Fruit fly (Drosophila melanogaster) whole organism, wandering third instar larva: ENCODE data around the gene TM9SF2.

Experiments used
- Abd-B ChIP-seq: fragments of >200 bp; optimal IDR thresholded peaks from 2 replicates; lab custom pipeline; 2017; ENCODE audit warnings: missing biosample characterization, missing genetic modification characterization
- CG32264 ChIP-seq: fragments of 200-800 bp; sonication (Bioruptor generic); optimal IDR thresholded peaks from 2 replicates; lab custom pipeline; 2016; ENCODE audit warnings: missing biosample characterization, missing genetic modification characterization
- CG9705 ChIP-seq: fragments of 200-800 bp; sonication (Bioruptor generic); optimal IDR thresholded peaks from 2 replicates; lab custom pipeline; 2018; ENCODE audit warnings: missing biosample characterization, mild to moderate bottlenecking, missing genetic modification characterization
- CrebA ChIP-seq: fragments of 200-800 bp; sonication (Bioruptor generic); optimal IDR thresholded peaks from 2 replicates; lab custom pipeline; 2016; ENCODE audit warnings: missing biosample characterization, mild to moderate bottlenecking, missing genetic modification characterization, borderline replicate concordance
- Dfd ChIP-seq: fragments of >200 bp; optimal IDR thresholded peaks from 2 replicates; lab custom pipeline; 2017; ENCODE audit warnings: missing biosample characterization, missing genetic modification characterization
- Dif ChIP-seq: fragments of 200-275, 200-300 bp; sonication (Bioruptor generic); optimal IDR thresholded peaks from 2 replicates; lab custom pipeline; 2018; ENCODE audit warnings: missing biosample characterization, missing genetic modification characterization; ENCODE audit not compliant: partially characterized antibody
- GATAd ChIP-seq: sonication (Bioruptor generic); optimal IDR thresholded peaks from 2 replicates; lab custom pipeline; 2016; ENCODE audit warnings: missing biosample characterization, missing genetic modification characterization
- HLH106 ChIP-seq: fragments of 200-800 bp; optimal IDR thresholded peaks from 3 replicates; lab custom pipeline; 2019; ENCODE audit warnings: missing biosample characterization, mild to moderate bottlenecking, missing genetic modification characterization, moderate library complexity
- Hnf4 ChIP-seq: fragments of 200-800 bp; sonication (Bioruptor generic); optimal IDR thresholded peaks from 2 replicates; lab custom pipeline; 2016; ENCODE audit warnings: missing biosample characterization, mild to moderate bottlenecking, missing genetic modification characterization
- Hr78 ChIP-seq: fragments of >200 bp; optimal IDR thresholded peaks from 2 replicates; lab custom pipeline; 2017; ENCODE audit warnings: missing biosample characterization, missing genetic modification characterization
- Hr83 ChIP-seq: fragments of 200-300 bp; sonication (Bioruptor generic); optimal IDR thresholded peaks from 2 replicates; lab custom pipeline; 2016; ENCODE audit warnings: missing biosample characterization, mild to moderate bottlenecking, missing genetic modification characterization, moderate library complexity; ENCODE audit not compliant: poor library complexity, severe bottlenecking
- Jra ChIP-seq: sonication (Bioruptor generic); optimal IDR thresholded peaks from 2 replicates; lab custom pipeline; 2016; ENCODE audit warnings: missing biosample characterization, missing genetic modification characterization
- Mio ChIP-seq: sonication (Bioruptor generic); optimal IDR thresholded peaks from 2 replicates; lab custom pipeline; 2016; ENCODE audit warnings: missing biosample characterization, missing genetic modification characterization
- Myc ChIP-seq: fragments of >200 bp; optimal IDR thresholded peaks from 2 replicates; lab custom pipeline; 2017
- N ChIP-seq: fragments of >200 bp; optimal IDR thresholded peaks from 2 replicates; lab custom pipeline; 2018; ENCODE audit warnings: missing biosample characterization, missing external identifiers, missing genetic modification characterization
- OdsH ChIP-seq: fragments of 200-800 bp; sonication (Bioruptor generic); optimal IDR thresholded peaks from 2 replicates; lab custom pipeline; 2016; ENCODE audit warnings: missing biosample characterization, mild to moderate bottlenecking, missing genetic modification characterization
- Rel ChIP-seq, 2 experiments: fragments of 200-800 bp; sonication (Bioruptor generic) in 1 of 2; optimal IDR thresholded peaks; 2 replicates in 1 of 2; 3 replicates in 1 of 2; lab custom pipeline; 2016 to 2019; ENCODE audit warnings: mild to moderate bottlenecking in 2 of 2, missing biosample characterization in 2 of 2, missing genetic modification characterization in 2 of 2, moderate library complexity in 1 of 2
- Sp1 ChIP-seq: fragments of 200-800 bp; sonication (Bioruptor generic); optimal IDR thresholded peaks from 3 replicates; lab custom pipeline; 2019; ENCODE audit warnings: missing biosample characterization, mild to moderate bottlenecking, missing genetic modification characterization, moderate library complexity
- Vsx2 ChIP-seq: fragments of 200-300, 225-300 bp; sonication (Bioruptor generic); optimal IDR thresholded peaks from 2 replicates; lab custom pipeline; 2018; ENCODE audit warnings: missing biosample characterization, missing genetic modification characterization; ENCODE audit not compliant: partially characterized antibody
- br ChIP-seq: fragments of 200-800 bp; sonication (Bioruptor generic); optimal IDR thresholded peaks from 2 replicates; lab custom pipeline; 2016; ENCODE audit warnings: missing biosample characterization, missing genetic modification characterization
- brk ChIP-seq: fragments of 200-800 bp; sonication (Bioruptor generic); optimal IDR thresholded peaks from 2 replicates; lab custom pipeline; 2016; ENCODE audit warnings: missing biosample characterization, mild to moderate bottlenecking, missing genetic modification characterization
- dl ChIP-seq, 2 experiments: fragments of 175-275, 200-275 bp in 1 of 2; fragments of 200-275 bp in 1 of 2; sonication (Bioruptor generic); optimal IDR thresholded peaks; lab custom pipeline; 2018; ENCODE audit warnings: mild to moderate bottlenecking in 2 of 2, missing biosample characterization in 2 of 2, missing genetic modification characterization in 2 of 2, moderate library complexity in 2 of 2; ENCODE audit not compliant: partially characterized antibody in 2 of 2, insufficient read depth in 1 of 2
- dmrt93B ChIP-seq: fragments of 200-800 bp; sonication (Bioruptor generic); optimal IDR thresholded peaks from 2 replicates; lab custom pipeline; 2018; ENCODE audit warnings: missing biosample characterization, mild to moderate bottlenecking, missing genetic modification characterization
- dsf ChIP-seq: sonication (Bioruptor generic); optimal IDR thresholded peaks from 2 replicates; lab custom pipeline; 2016; ENCODE audit warnings: missing biosample characterization, missing genetic modification characterization, borderline replicate concordance
- ey ChIP-seq: fragments of 200-800 bp; sonication (Bioruptor generic); optimal IDR thresholded peaks from 2 replicates; lab custom pipeline; 2016; ENCODE audit warnings: missing biosample characterization, missing genetic modification characterization
- foxo ChIP-seq, 2 experiments: fragments of 200-800 bp; sonication (Bioruptor generic); optimal IDR thresholded peaks; 2 replicates in 1 of 2; 3 replicates in 1 of 2; lab custom pipeline; 2016 to 2017; ENCODE audit warnings: missing biosample characterization in 2 of 2, missing genetic modification characterization in 2 of 2
- fru ChIP-seq: fragments of 200-800 bp; sonication (Bioruptor generic); optimal IDR thresholded peaks from 3 replicates; lab custom pipeline; 2016; ENCODE audit warnings: missing biosample characterization, mild to moderate bottlenecking, missing genetic modification characterization
- h ChIP-seq: fragments of 200-800 bp; sonication (Bioruptor generic); optimal IDR thresholded peaks from 3 replicates; lab custom pipeline; 2016; ENCODE audit warnings: missing biosample characterization, mild to moderate bottlenecking, missing genetic modification characterization
- jim ChIP-seq: fragments of 175-275, 200-325 bp; sonication (Bioruptor generic); optimal IDR thresholded peaks from 2 replicates; lab custom pipeline; 2016; ENCODE audit warnings: missing biosample characterization, mild to moderate bottlenecking, missing genetic modification characterization
- lola ChIP-seq: fragments of >200 bp; optimal IDR thresholded peaks from 2 replicates; lab custom pipeline; 2017; ENCODE audit warnings: missing biosample characterization, missing genetic modification characterization
- pan ChIP-seq: fragments of >200 bp; optimal IDR thresholded peaks from 2 replicates; lab custom pipeline; 2017
- psq ChIP-seq: fragments of 200-800 bp; sonication (Bioruptor generic); optimal IDR thresholded peaks from 3 replicates; lab custom pipeline; 2017; ENCODE audit warnings: missing biosample characterization, mild to moderate bottlenecking, missing genetic modification characterization, moderate library complexity
- rgr ChIP-seq: fragments of 200-800 bp; sonication (Bioruptor generic); optimal IDR thresholded peaks from 3 replicates; lab custom pipeline; 2016; ENCODE audit warnings: missing biosample characterization, mild to moderate bottlenecking, missing genetic modification characterization
- sage ChIP-seq: fragments of 200-800 bp; sonication (Bioruptor generic); optimal IDR thresholded peaks from 2 replicates; lab custom pipeline; 2016; ENCODE audit warnings: missing biosample characterization, mild to moderate bottlenecking, missing genetic modification characterization
- sv ChIP-seq: fragments of 200-800 bp; sonication (Bioruptor generic); optimal IDR thresholded peaks from 3 replicates; lab custom pipeline; 2016; ENCODE audit warnings: missing biosample characterization, missing genetic modification characterization
- tai ChIP-seq: sonication (Bioruptor generic); optimal IDR thresholded peaks from 2 replicates; lab custom pipeline; 2016; ENCODE audit warnings: missing biosample characterization, missing genetic modification characterization
- usp ChIP-seq: fragments of >200 bp; optimal IDR thresholded peaks from 2 replicates; lab custom pipeline; 2017; ENCODE audit warnings: missing biosample characterization, missing genetic modification characterization
- woc ChIP-seq: sonication (Bioruptor generic); optimal IDR thresholded peaks from 2 replicates; lab custom pipeline; 2016; ENCODE audit warnings: missing biosample characterization, mild to moderate bottlenecking, missing genetic modification characterization

TM9SF2 gene

DNA sequence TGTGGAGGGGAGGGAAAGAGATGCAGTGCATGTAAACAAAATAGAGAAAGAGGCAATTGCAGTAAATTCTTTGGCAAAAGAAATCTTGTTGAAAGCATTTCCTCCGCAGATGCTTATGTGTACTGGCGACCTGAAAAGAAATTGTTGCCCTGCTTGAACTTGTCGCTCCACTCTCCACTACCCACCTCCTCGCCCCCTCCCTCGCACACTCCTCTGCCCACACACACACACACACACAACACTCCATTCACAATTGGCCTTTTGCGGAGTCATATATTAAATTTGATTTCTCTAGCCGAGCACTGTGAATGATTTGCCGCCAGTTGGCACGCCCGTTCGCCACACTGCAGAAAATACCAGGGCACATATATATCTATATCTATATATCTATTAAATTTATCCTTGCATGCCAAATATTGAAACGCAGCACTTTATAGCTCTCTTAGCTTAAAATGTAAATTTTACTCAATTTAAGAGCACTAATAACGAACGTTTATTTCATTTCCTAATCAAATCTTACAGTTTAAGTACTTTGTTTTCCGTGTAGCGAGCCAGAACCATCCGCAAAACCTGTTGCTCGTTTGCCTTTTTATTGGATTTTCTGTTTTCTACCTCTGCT is 24.8 kb upstream of the TM9SF2 start:
- TF ChIP-seq pan (no peak), usp (no peak), N (no peak), Dfd (GFP tag; lab: Kevin White, UChicago) (no peak), psq (GFP tag; lab: Kevin White, UChicago) (peak; percentile 54), Sp1 (GFP tag; lab: Kevin White, UChicago) (peak; percentile 77), tai (GFP tag; lab: Kevin White, UChicago) (no peak), dl (GFP tag; optimal IDR thresholded peaks at IDR 0.05; lab: Kevin White, UChicago; ENCODE audit: insufficient read depth in 1 of 2, partially characterized antibody in 2 of 2) (no peak), br (GFP tag; lab: Kevin White, UChicago) (peak; percentile 56), h (GFP tag; lab: Kevin White, UChicago) (peak; percentile 79), dmrt93B (GFP tag; lab: Kevin White, UChicago) (peak; percentile 29), brk (GFP tag; lab: Kevin White, UChicago) (no peak), dsf (GFP tag; lab: Kevin White, UChicago) (no peak), ey (peak; percentile 71), Mio (GFP tag; lab: Kevin White, UChicago) (no peak), foxo (GFP tag; optimal IDR thresholded peaks at IDR 0.05; lab: Kevin White, UChicago) (peak; percentile 20 to 76), CG32264 (GFP tag; lab: Kevin White, UChicago) (peak; percentile 38), OdsH (GFP tag; lab: Kevin White, UChicago) (peak; percentile 75), rgr (GFP tag; lab: Kevin White, UChicago) (peak; percentile 75), Dif (no peak), woc (peak; percentile 34), lola (GFP tag; lab: Kevin White, UChicago) (no peak), Hr78 (GFP tag; lab: Kevin White, UChicago) (peak; percentile 27), sage (no peak), Rel (GFP tag; optimal IDR thresholded peaks at IDR 0.05; lab: Kevin White, UChicago) (no peak), Rel (tag; optimal IDR thresholded peaks at IDR 0.05; lab: Kevin White, UChicago) (peak; percentile 4), jim (no peak), GATAd (GFP tag; lab: Kevin White, UChicago) (no peak), fru (GFP tag; lab: Kevin White, UChicago) (peak; percentile 81), HLH106 (peak; percentile 81), Jra (no peak), Myc (no peak), Abd-B (GFP tag; lab: Kevin White, UChicago) (no peak), Vsx2 (GFP tag; lab: Kevin White, UChicago) (no peak), CG9705 (peak; percentile 50), CrebA (GFP tag; lab: Kevin White, UChicago) (no peak), Hr83 (GFP tag; lab: Kevin White, UChicago) (no peak), Hnf4 (GFP tag; lab: Kevin White, UChicago) (peak; percentile 63), sv (GFP tag; lab: Kevin White, UChicago) (peak; percentile 60)
- TF ChIP-seq, all 38 proteins: peak for 18

DNA sequence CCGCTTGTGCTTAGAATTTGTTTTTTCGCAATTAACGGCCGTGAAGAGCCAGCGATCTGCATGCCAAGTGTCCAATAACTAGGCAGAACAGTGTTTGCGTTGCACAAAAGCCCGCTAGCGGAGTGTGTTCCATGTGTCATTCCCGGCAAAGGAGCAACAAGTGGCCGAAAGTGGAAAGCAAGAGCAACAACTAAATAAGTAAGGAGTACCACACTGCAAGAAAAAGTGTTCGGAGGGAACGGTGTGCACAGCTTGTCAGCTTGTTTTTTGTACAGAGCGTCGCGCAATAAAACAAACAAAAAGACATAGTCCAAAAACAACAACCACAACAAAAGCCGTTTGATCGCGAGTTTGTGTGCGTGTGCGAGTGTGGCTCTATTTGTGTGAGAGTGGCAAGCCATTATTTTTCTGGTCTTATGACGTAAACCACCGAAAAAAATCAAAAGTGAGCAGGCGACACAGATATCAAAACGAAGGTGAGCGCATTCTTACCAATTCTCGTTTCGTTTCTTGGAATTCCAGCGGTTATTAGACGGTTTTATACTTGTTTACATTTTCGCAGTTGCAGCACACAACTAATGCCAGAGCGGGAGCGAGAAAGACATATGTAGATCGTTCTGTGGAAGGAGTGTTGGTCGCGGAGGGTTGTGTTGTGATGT is 24.2 kb upstream of the TM9SF2 start:
- TF ChIP-seq h (GFP tag; lab: Kevin White, UChicago), result peak; percentile 6
- TF ChIP-seq Hr78 (GFP tag; lab: Kevin White, UChicago), result no peak
- no peak for TF ChIP-seq tai (GFP tag; lab: Kevin White, UChicago)
- peak; percentile 58 for TF ChIP-seq jim
- peak; percentile 21 for TF ChIP-seq rgr (GFP tag; lab: Kevin White, UChicago)
- TF ChIP-seq foxo (GFP tag; optimal IDR thresholded peaks at IDR 0.05; lab: Kevin White, UChicago), result no peak
- TF ChIP-seq Rel (GFP tag; optimal IDR thresholded peaks at IDR 0.05; lab: Kevin White, UChicago), result no peak
- TF ChIP-seq Rel (tag; optimal IDR thresholded peaks at IDR 0.05; lab: Kevin White, UChicago), result no peak
- no peak for TF ChIP-seq woc
- no peak for TF ChIP-seq GATAd (GFP tag; lab: Kevin White, UChicago)
- TF ChIP-seq br (GFP tag; lab: Kevin White, UChicago), result peak; percentile 6
- peak; percentile 13 for TF ChIP-seq Sp1 (GFP tag; lab: Kevin White, UChicago)
- no peak for TF ChIP-seq OdsH (GFP tag; lab: Kevin White, UChicago)
